Worm (Caenorhabditis elegans): ENCODE data around the gene Y46B2A.4.

DNA sequence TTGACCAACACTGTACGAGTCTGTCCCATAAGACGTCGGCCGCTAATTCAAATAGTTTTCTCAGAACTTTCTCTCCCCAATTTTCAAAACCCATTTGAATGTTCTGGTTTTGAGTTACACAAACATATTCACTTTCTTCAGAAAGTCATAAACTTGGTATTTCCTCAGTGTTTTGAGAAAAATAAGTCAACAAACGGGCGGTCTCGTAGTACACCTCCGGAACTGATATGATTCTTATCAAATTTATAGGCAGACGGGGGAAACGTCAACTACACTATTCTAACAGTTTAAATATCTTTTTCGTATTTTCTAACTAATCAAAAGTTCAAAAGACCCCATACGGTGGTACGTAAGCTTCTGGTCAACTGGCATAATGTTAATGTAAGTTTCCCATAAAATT lies 22.5 kb downstream of the Y46B2A.4 start:
- TF ChIP-seq W03F9.2 (tag; optimal IDR thresholded peaks at IDR 0.05) (no peak), him-1 (tag; optimal IDR thresholded peaks at IDR 0.05) (no peak)

All from whole organism, L4/young adult.